Worm (Caenorhabditis elegans) whole organism, early embryonic: Measurements from ENCODE around the gene R02D5.3.

Experiments used
- B0310.2 ChIP-seq: sonication (generic microtip); optimal IDR thresholded peaks from 2 replicates; lab custom pipeline; 2016; ENCODE audit warnings: mild to moderate bottlenecking, missing genetic modification characterization, missing compliant biosample characterization
- ama-1 ChIP-seq: fragments of 150-350 bp; optimal IDR thresholded peaks from 2 replicates; lab custom pipeline; 2014
- ets-7 ChIP-seq: sonication (generic microtip); optimal IDR thresholded peaks from 2 replicates; lab custom pipeline; 2016; ENCODE audit warnings: missing genotype, missing genetic modification characterization, missing compliant biosample characterization
- pes-1 ChIP-seq: fragments of 200-800 bp; sonication (Bioruptor generic); IDR thresholded peaks from 2 replicates; pipeline ENCODE4 v1.3.6; 2022; ENCODE audit warnings: missing genetic modification reagents, missing genetic modification characterization, missing compliant biosample characterization

- TF ChIP-seq B0310.2 (tag; lab: Kevin White, UChicago) (no peak), ets-7 (tag; lab: Kevin White, UChicago) (no peak), pes-1 (GFP tag; lab: Robert Waterston, UW) (no peak), ama-1 (lab: Kevin White, UChicago) (no peak)
Observed at ce11 chrV:14508005-14508521, 25.1 kb downstream of the R02D5.3 start, which contains the start of gene R02D5.1.
